Worm (Caenorhabditis elegans) whole organism, L3 larva: ENCODE results near the gene M163.7.
A peak's percentile ranks its signal among the peaks of the same experiment; 100 is the strongest.

Source experiments
- ceh-16 ChIP-seq: sonication (generic microtip); optimal IDR thresholded peaks from 2 replicates; lab custom pipeline; 2017; ENCODE audit warnings: missing biosample characterization, missing genetic modification characterization
- ceh-82 ChIP-seq: fragments of 150-350 bp; optimal IDR thresholded peaks from 2 replicates; lab custom pipeline; 2014; ENCODE audit warnings: missing biosample characterization, missing genetic modification characterization
- elt-1 ChIP-seq: fragments of 150-350 bp; optimal IDR thresholded peaks from 2 replicates; lab custom pipeline; 2014; ENCODE audit warnings: missing biosample characterization, missing genetic modification characterization
- fos-1 ChIP-seq: fragments of 150-350 bp; optimal IDR thresholded peaks from 2 replicates; lab custom pipeline; 2014; ENCODE audit warnings: missing biosample characterization, missing genetic modification characterization
- jun-1 ChIP-seq: fragments of 150-350 bp; optimal IDR thresholded peaks from 2 replicates; lab custom pipeline; 2014; ENCODE audit warnings: missing biosample characterization, missing genetic modification reagents, missing genetic modification characterization
- nhr-28 ChIP-seq: fragments of 150-350 bp; optimal IDR thresholded peaks from 2 replicates; lab custom pipeline; 2014; ENCODE audit warnings: missing biosample characterization, missing genetic modification characterization
- nhr-76 ChIP-seq: fragments of 150-350 bp; sonication (generic microtip); optimal IDR thresholded peaks from 5 replicates; lab custom pipeline; 2014; ENCODE audit warnings: missing biosample characterization, missing genetic modification characterization
- pha-4 ChIP-seq: fragments of 150-350 bp; optimal IDR thresholded peaks from 2 replicates; lab custom pipeline; 2014; ENCODE audit warnings: missing biosample characterization, missing genetic modification reagents, missing genetic modification characterization
- snpc-4 ChIP-seq: fragments of 150-350 bp; optimal IDR thresholded peaks from 2 replicates; lab custom pipeline; 2014; ENCODE audit warnings: missing biosample characterization, missing genetic modification characterization
- unc-62 ChIP-seq: fragments of 150-350 bp; sonication (generic microtip); optimal IDR thresholded peaks from 4 replicates; lab custom pipeline; 2014; ENCODE audit warnings: missing biosample characterization, missing genetic modification reagents, missing genetic modification characterization
- zag-1 ChIP-seq: fragments of 150-350 bp; optimal IDR thresholded peaks from 2 replicates; lab custom pipeline; 2014; ENCODE audit warnings: missing biosample characterization, missing genetic modification characterization

ce11 chrX:14481637-14482036 is 17.0 kb downstream of the M163.7 start:
- TF ChIP-seq elt-1 (tag; lab: Kevin White, UChicago) (no peak), unc-62 (GFP tag; lab: Kevin White, UChicago) (no peak), pha-4 (tag; lab: Kevin White, UChicago) (no peak), nhr-28 (tag; lab: Kevin White, UChicago) (no peak), snpc-4 (tag; lab: Kevin White, UChicago) (peak; percentile 11), jun-1 (tag; lab: Kevin White, UChicago) (no peak), ceh-16 (tag; lab: Kevin White, UChicago) (no peak), zag-1 (no peak), nhr-76 (no peak), ceh-82 (tag; lab: Kevin White, UChicago) (no peak), fos-1 (no peak)
